Fruit fly (Drosophila melanogaster) whole organism, pupa: ENCODE results near the gene w-cup.

Experiments
- CG12605 ChIP-seq: fragments of 200-800 bp; sonication (Bioruptor generic); IDR thresholded peaks from 2 replicates; pipeline ENCODE4 v1.3.6; 2022; ENCODE audit warnings: missing biosample characterization, missing genetic modification characterization
- CG8159 ChIP-seq: fragments of 200-800 bp; sonication (Bioruptor generic); optimal IDR thresholded peaks from 3 replicates; lab custom pipeline; 2018; ENCODE audit warnings: missing biosample characterization, mild to moderate bottlenecking, missing genetic modification characterization, moderate library complexity
- Snoo ChIP-seq: fragments of 200-800 bp; sonication (Bioruptor generic); optimal IDR thresholded peaks from 3 replicates; lab custom pipeline; 2017; ENCODE audit warnings: missing biosample characterization, mild to moderate bottlenecking, missing genetic modification characterization, inconsistent platforms

- TF ChIP-seq CG12605 = no peak
- TF ChIP-seq CG8159 (tag; lab: Kevin White, UChicago) = no peak
- no peak for TF ChIP-seq Snoo
Measured at dm6 chr2L:10553692-10554091, 23.9 kb downstream of the w-cup start.
